Worm (Caenorhabditis elegans): ENCODE results near the gene srw-83.

DNA sequence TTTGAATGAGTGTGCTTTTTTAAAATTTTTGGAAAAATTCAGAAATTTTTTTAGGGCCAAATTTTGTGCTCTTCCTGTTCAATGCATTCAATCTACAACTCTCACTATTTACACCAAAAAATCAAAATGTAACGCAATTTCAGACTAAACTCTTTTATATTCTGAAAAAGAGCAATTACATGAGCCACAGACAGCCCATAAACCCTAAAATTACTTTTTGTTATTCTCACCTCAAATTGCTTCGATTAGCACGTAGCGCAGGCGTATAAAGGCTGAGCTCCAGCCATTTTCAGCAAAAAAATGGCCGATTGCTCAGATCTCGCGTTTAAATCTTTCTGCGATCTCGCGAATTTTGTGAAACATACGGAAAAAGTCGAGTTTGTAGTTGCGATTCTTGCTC, 5.1 kb downstream of the srw-83 start, which contains the start of gene srw-82:
- no peak for TF ChIP-seq hlh-26 (GFP tag; conservative IDR thresholded peaks at IDR 0.05)
- no peak for TF ChIP-seq ceh-100 (GFP tag; IDR thresholded peaks at IDR 0.05)
- TF ChIP-seq attf-5 (GFP tag; optimal IDR thresholded peaks at IDR 0.05) = no peak
